Worm (Caenorhabditis elegans): ENCODE results near the gene R02F2.4.
A peak's percentile ranks its signal among the peaks of the same experiment; 100 is the strongest.

R02F2.4 gene

ce11 chrIII:5478824-5479368 lies 5.2 kb upstream of the R02F2.4 start, which contains the start of the genes R02F2.6 and R02F2.5:
Gene R02F2.6, minus strand, starts transcription at chrIII:5478924.
Gene R02F2.5, plus strand, starts transcription at chrIII:5479318.
- TF ChIP-seq ceh-6 (GFP tag; optimal IDR thresholded peaks at IDR 0.05) (no peak), lin-11 (tag; optimal IDR thresholded peaks at IDR 0.05) (no peak), nhr-232 (tag; optimal IDR thresholded peaks at IDR 0.05) (no peak), sox-4 (tag; optimal IDR thresholded peaks at IDR 0.05) (no peak), unc-86 (tag; optimal IDR thresholded peaks at IDR 0.05) (no peak), fkh-10 (GFP tag; optimal IDR thresholded peaks at IDR 0.05) (no peak), pha-4 (tag; optimal IDR thresholded peaks at IDR 0.05) (no peak), ceh-14 (tag; optimal IDR thresholded peaks at IDR 0.05) (no peak), pag-3 (tag; optimal IDR thresholded peaks at IDR 0.05; ENCODE audit: borderline replicate concordance) (no peak), C38D4.7 (GFP tag; optimal IDR thresholded peaks at IDR 0.05) (no peak), gmeb-2 (tag; optimal IDR thresholded peaks at IDR 0.05) (no peak), unc-42 (tag; optimal IDR thresholded peaks at IDR 0.05) (no peak), hlh-15 (tag; optimal IDR thresholded peaks at IDR 0.05) (no peak), pat-9 (tag; optimal IDR thresholded peaks at IDR 0.05) (no peak), madf-2 (tag; optimal IDR thresholded peaks at IDR 0.05) (no peak), lim-6 (tag; optimal IDR thresholded peaks at IDR 0.05) (no peak), ref-2 (tag; optimal IDR thresholded peaks at IDR 0.05) (no peak), ceh-22 (tag; optimal IDR thresholded peaks at IDR 0.05) (no peak), ceh-34 (tag; optimal IDR thresholded peaks at IDR 0.05) (no peak), ama-1 (optimal IDR thresholded peaks at IDR 0.05) (no peak)

DNA sequence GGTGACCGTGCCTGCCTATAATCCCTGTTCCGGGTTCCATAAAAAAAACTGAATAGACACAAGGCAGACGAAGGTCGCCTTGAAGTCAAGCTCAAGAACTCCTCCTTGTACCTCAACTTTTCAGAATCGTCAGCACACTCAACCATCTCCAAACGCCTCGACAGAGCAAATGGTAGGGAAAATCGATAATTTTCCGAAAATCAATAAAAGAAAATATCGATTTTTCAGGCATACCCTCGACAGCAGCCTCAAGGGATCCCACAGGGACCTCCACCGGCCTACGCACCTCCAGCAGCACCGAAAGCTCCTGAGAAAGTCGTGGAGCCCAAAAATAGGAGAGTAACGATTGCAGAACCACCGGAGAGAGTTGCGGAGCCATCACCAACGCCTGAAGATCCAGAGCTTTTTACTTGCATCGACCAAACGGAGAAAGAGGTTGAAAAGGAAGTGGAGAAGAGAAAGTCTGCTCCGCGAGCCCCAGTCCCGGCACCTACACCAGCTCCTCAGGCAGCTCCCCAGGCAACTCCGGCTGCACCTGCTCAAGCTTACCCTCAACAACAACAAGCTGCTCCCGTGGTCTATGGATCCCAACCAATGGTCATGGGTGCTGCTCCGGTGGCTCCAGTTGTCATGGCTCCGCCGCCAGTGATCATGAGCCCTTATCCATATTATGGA lies 4.5 kb upstream of the R02F2.4 start:
- no peak for TF ChIP-seq ceh-2 (tag; optimal IDR thresholded peaks at IDR 0.05)
- TF ChIP-seq madf-2 (tag; optimal IDR thresholded peaks at IDR 0.05) = no peak
- no peak for TF ChIP-seq elt-4 (tag; optimal IDR thresholded peaks at IDR 0.05)
- TF ChIP-seq pros-1 (tag; optimal IDR thresholded peaks at IDR 0.05) = no peak
- no peak for TF ChIP-seq ref-2 (tag; optimal IDR thresholded peaks at IDR 0.05)
- no peak for TF ChIP-seq odd-2 (tag; optimal IDR thresholded peaks at IDR 0.05)
- TF ChIP-seq ama-1 (optimal IDR thresholded peaks at IDR 0.05) = no peak
- TF ChIP-seq ceh-31 (tag; optimal IDR thresholded peaks at IDR 0.05) = no peak
- no peak for TF ChIP-seq C38D4.7 (GFP tag; optimal IDR thresholded peaks at IDR 0.05)
- TF ChIP-seq T23F11.4 (GFP tag; optimal IDR thresholded peaks at IDR 0.05) = no peak
- no peak for TF ChIP-seq zip-5 (tag; optimal IDR thresholded peaks at IDR 0.05)
- no peak for TF ChIP-seq sox-2 (GFP tag; IDR thresholded peaks at IDR 0.05)
- TF ChIP-seq fkh-10 (GFP tag; optimal IDR thresholded peaks at IDR 0.05) = no peak
- TF ChIP-seq nfya-1 (tag; optimal IDR thresholded peaks at IDR 0.05) = no peak

ce11 chrIII:5486345-5486744 lies 2.3 kb downstream of the R02F2.4 start:
- TF ChIP-seq dve-1 (tag; optimal IDR thresholded peaks at IDR 0.05) (no peak), unc-55 (GFP tag; optimal IDR thresholded peaks at IDR 0.05) (peak; percentile 30)

- TF ChIP-seq fkh-6 (tag; optimal IDR thresholded peaks at IDR 0.05) (no peak), dve-1 (tag; optimal IDR thresholded peaks at IDR 0.05) (no peak), pag-3 (tag; optimal IDR thresholded peaks at IDR 0.05; ENCODE audit: borderline replicate concordance) (no peak), pax-1 (tag; optimal IDR thresholded peaks at IDR 0.05) (no peak), ceh-2 (tag; optimal IDR thresholded peaks at IDR 0.05) (no peak), ceh-31 (tag; optimal IDR thresholded peaks at IDR 0.05) (no peak), unc-86 (tag; optimal IDR thresholded peaks at IDR 0.05) (no peak), hlh-15 (tag; optimal IDR thresholded peaks at IDR 0.05) (no peak), elt-2 (tag; optimal IDR thresholded peaks at IDR 0.05) (no peak), pha-2 (tag; optimal IDR thresholded peaks at IDR 0.05) (no peak)
Measured at ce11 chrIII:5487087-5487603, 3.1 kb downstream of the R02F2.4 start, which contains the start of gene osg-1. Gene osg-1, plus strand, starts transcription at chrIII:5487553.
